Fruit fly (Drosophila melanogaster): Measurements from ENCODE around the gene CG8281.
A peak's percentile ranks its signal among the peaks of the same experiment; 100 is the strongest.

DNA sequence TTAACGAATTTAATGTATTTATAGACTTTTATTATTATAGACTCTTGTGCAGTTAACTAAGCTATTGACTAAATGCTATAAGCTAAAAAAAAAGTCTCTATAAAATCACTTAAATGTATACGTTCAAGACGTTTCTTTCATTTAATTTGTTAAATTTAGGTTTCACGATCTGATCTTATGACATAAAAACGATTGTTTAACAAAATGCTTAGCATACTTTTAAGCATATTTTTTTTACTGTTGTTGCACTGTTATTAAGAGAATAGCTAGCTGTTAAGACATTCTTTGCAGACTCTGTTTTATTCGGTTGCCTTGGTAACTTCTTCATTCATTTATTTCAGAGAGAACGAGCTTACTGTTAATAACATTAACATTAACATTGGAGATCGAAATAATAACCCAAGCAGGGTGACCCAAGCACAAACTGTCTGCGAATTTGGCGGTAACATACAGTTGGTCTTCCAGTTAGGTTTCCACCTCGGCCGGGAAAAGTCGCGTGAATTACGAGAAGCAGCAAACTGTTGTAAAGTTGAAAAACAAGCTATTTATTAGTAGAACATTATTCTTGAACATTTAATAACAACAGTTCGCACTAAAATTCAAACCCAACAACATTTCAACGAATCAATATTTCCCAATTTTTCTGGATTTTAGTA, 43.6 kb upstream of the CG8281 start, which contains the start of gene CG32365:
- TF ChIP-seq sage (GFP tag; optimal IDR thresholded peaks at IDR 0.05), result peak; percentile 65
- no peak for TF ChIP-seq psq (GFP tag; optimal IDR thresholded peaks at IDR 0.05)
- TF ChIP-seq dl (GFP tag; optimal IDR thresholded peaks at IDR 0.05; ENCODE audit: insufficient read depth in 1 of 2, partially characterized antibody in 2 of 2), result no peak
- TF ChIP-seq dmrt93B (GFP tag; optimal IDR thresholded peaks at IDR 0.05), result no peak
- TF ChIP-seq br (GFP tag; optimal IDR thresholded peaks at IDR 0.05), result no peak
- no peak for TF ChIP-seq usp (GFP tag; optimal IDR thresholded peaks at IDR 0.05)
- TF ChIP-seq h (GFP tag; optimal IDR thresholded peaks at IDR 0.05), result no peak
- TF ChIP-seq Hr78 (GFP tag; optimal IDR thresholded peaks at IDR 0.05), result no peak
- no peak for TF ChIP-seq woc (GFP tag; optimal IDR thresholded peaks at IDR 0.05)
- peak; percentile 34 for TF ChIP-seq Myc (optimal IDR thresholded peaks at IDR 0.05)
- TF ChIP-seq lola (GFP tag; optimal IDR thresholded peaks at IDR 0.05), result no peak
- no peak for TF ChIP-seq pan (optimal IDR thresholded peaks at IDR 0.05)
- no peak for TF ChIP-seq HLH106 (tag; optimal IDR thresholded peaks at IDR 0.05)

All from whole organism, wandering third instar larva.